Worm (Caenorhabditis elegans): ENCODE data around the gene clec-43.
"Not testable (repeated sequence)": the region's sequence is repeated elsewhere in the genome, so short reads cannot be mapped to it uniquely, and the experiment has no call there.

Gene clec-43

DNA sequence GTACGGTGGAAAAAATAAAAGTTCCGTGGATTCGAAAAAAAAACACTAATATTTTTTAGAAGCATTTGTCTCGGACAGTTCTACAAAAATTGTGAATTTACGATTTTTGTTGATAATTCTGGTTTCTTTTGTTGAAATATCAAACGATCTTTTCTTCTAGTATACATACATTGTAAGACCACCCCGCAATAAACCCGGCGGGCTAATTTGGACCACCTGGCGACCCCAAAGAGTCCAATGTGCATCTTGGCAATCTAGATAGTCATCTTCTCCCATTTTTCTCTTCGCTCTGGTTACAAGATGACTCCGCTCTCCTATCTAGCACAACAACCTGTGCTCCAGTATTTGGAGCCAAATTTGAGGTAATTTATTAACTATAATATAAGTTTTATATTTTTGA is 28.1 kb upstream of the clec-43 start, which contains the start of gene fbxc-29:
fbxc-29 (plus strand) TSS at position 301 of the 400 bp plus-strand sequence.
- TF ChIP-seq C38D4.7 (GFP tag; optimal IDR thresholded peaks at IDR 0.05) (no peak), syd-9 (tag; optimal IDR thresholded peaks at IDR 0.05) (no peak), ceh-24 (tag; optimal IDR thresholded peaks at IDR 0.05) (no peak), nfya-1 (tag; optimal IDR thresholded peaks at IDR 0.05) (no peak), ceh-18 (tag; optimal IDR thresholded peaks at IDR 0.05) (no peak), hlh-15 (tag; optimal IDR thresholded peaks at IDR 0.05) (no peak), npax-4 (tag; optimal IDR thresholded peaks at IDR 0.05) (no peak), tbx-7 (tag; optimal IDR thresholded peaks at IDR 0.05) (no peak), fkh-6 (tag; optimal IDR thresholded peaks at IDR 0.05) (no peak), pat-9 (tag; optimal IDR thresholded peaks at IDR 0.05) (no peak), pax-1 (tag; optimal IDR thresholded peaks at IDR 0.05) (no peak), unc-3 (GFP tag; conservative IDR thresholded peaks at IDR 0.05) (no peak), unc-3 (tag; optimal IDR thresholded peaks at IDR 0.05) (no peak), lin-11 (tag; optimal IDR thresholded peaks at IDR 0.05) (no peak), pqm-1 (tag; optimal IDR thresholded peaks at IDR 0.05) (no peak), sox-4 (tag; optimal IDR thresholded peaks at IDR 0.05) (no peak), nhr-232 (tag; optimal IDR thresholded peaks at IDR 0.05) (no peak), unc-42 (tag; optimal IDR thresholded peaks at IDR 0.05) (no peak), hlh-6 (tag; optimal IDR thresholded peaks at IDR 0.05) (no peak), hlh-30 (tag; optimal IDR thresholded peaks at IDR 0.05; ENCODE audit: insufficient read depth) (no peak)

DNA sequence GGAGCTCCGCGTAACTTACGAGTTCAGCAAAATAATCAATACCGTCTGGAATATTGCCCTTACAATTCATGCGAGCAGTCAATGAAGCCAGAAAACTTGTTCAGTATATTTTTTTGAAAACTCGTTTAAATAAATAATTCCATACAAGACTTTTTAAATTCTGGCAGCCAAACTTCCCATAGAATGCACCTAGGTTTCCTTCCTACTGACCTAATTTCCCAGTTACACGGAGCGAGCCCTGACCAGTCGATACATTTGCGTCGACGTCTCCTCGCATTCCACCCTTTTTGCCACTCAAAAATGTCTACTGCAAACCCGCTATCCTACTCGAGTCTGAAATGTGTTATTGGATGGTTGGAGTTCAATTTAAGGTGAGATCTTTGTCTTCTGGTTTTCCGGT is 26.5 kb upstream of the clec-43 start, which contains the start of gene fbxc-30:
fbxc-30 (plus strand) TSS at position 301 of the 400 bp plus-strand sequence.
- TF ChIP-seq hlh-15 (tag; optimal IDR thresholded peaks at IDR 0.05) = no peak
- no peak for TF ChIP-seq syd-9 (tag; optimal IDR thresholded peaks at IDR 0.05)

DNA sequence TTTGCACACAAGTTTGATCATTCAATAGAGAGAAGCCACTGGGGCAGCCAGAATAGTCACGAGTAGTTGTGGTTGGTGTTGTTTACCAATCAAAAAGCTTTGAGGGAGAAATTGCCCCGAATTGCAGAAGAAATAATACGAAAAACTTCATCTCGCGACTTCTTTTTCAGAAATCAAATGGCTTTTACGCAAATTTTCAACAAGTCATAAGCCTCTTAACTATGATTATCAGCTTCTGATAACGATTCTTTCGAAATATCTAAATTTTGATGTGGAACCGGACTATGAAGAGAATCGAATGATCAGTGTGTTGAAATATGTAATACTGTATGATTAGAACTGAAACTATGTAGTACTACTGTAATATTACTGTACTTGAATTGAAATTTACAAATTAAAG is 23.5 kb upstream of the clec-43 start:
- TF ChIP-seq ceh-34 (tag; optimal IDR thresholded peaks at IDR 0.05) (no peak), sox-4 (tag; optimal IDR thresholded peaks at IDR 0.05) (no peak)

DNA sequence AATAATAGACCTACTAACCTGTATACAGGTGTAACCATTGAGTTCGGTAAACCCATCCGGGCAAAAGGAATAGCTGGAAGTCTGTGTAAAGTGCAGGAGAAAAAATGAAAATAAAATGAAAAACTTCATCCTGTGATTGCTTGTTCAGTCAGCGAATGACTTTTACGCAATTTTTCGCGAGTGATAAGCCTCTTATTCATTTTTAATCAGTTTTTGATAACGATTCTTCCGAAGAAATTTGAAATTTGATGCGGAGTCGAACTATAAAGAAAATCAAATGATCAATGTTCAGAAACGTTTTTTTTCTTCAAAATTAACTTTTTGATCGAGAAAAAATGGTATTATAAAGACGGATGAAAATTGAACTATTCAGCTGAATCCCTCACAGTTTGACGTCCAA is 21.1 kb upstream of the clec-43 start:
- TF ChIP-seq nhr-11 (tag; optimal IDR thresholded peaks at IDR 0.05) (no peak), ama-1 (optimal IDR thresholded peaks at IDR 0.05) (no peak), tbx-2 (tag; optimal IDR thresholded peaks at IDR 0.05) (no peak), sox-4 (tag; optimal IDR thresholded peaks at IDR 0.05) (no peak)

- no peak for TF ChIP-seq hlh-13 (GFP tag; optimal IDR thresholded peaks at IDR 0.05)
- TF ChIP-seq pqm-1 (tag; optimal IDR thresholded peaks at IDR 0.05) = no peak
- TF ChIP-seq lin-11 (tag; optimal IDR thresholded peaks at IDR 0.05) = no peak
- TF ChIP-seq pha-4 (tag; optimal IDR thresholded peaks at IDR 0.05) = no peak
- TF ChIP-seq ceh-34 (tag; optimal IDR thresholded peaks at IDR 0.05) = no peak
These were observed 20.3 kb upstream of the clec-43 start, which contains the start of gene fbxc-28 for ce11 chrII:923521-923920. Gene fbxc-28 (plus strand): TSS chrII:923821.

DNA sequence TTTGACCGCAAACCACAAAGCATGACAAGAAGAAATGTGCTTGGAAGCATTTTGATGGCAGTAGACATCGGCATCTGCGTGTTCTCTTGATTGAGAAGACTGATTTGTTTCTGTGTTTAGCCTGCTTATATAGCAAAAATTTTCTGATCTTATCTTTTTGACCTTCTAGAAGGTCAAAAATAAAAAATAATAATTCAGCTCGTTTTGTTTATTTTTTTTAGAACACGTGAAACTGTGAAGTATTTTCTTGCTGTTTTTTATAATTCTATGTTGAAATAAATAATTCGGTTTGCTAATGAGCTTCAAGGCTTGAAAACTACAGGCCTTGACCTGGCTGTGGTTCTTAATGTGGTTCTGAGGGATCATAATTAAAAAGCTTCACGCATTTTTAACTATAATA is 16.5 kb upstream of the clec-43 start, which contains the start of gene R07C3.13:
R07C3.13 (minus strand) TSS at position 101 of the 400 bp plus-strand sequence.
- TF ChIP-seq npax-4 (tag; optimal IDR thresholded peaks at IDR 0.05) = no peak

DNA sequence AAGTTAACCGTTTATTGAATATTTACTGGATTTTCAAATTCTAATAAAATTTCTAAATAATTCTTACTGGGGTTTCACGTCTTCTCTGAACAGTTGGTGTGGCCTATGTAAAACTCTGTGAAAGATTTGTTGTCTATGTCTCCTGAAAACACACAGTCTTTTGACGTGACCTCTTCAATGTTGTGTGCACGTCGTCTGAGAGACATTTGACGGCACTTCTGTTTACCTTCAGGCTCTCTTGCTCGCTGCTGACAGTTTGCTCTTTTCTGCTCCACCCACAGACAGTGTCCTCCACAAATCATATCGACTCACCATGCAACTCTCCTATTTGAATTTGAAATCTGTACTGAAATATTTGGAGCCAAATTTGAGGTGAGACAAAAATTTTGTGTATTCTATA is 13.0 kb upstream of the clec-43 start, which contains the start of gene fbxc-34:
fbxc-34 (plus strand) TSS at position 301 of the 400 bp plus-strand sequence.
- TF ChIP-seq fkh-10 (GFP tag; optimal IDR thresholded peaks at IDR 0.05); nfya-1 (tag; optimal IDR thresholded peaks at IDR 0.05); elt-4 (tag; optimal IDR thresholded peaks at IDR 0.05): not testable (repeated sequence)

ce11 chrII:932718-933117 is 11.1 kb upstream of the clec-43 start, which contains the start of gene acs-15:
Gene acs-15 (plus strand): TSS chrII:933018.
- TF ChIP-seq ceh-22 (tag; optimal IDR thresholded peaks at IDR 0.05) (no peak), madf-2 (tag; optimal IDR thresholded peaks at IDR 0.05) (no peak), ceh-14 (tag; optimal IDR thresholded peaks at IDR 0.05) (no peak), syd-9 (tag; optimal IDR thresholded peaks at IDR 0.05) (no peak), pag-3 (tag; optimal IDR thresholded peaks at IDR 0.05; ENCODE audit: borderline replicate concordance) (no peak), unc-3 (GFP tag; conservative IDR thresholded peaks at IDR 0.05) (no peak), unc-3 (tag; optimal IDR thresholded peaks at IDR 0.05) (no peak), pros-1 (tag; optimal IDR thresholded peaks at IDR 0.05) (no peak), fkh-10 (GFP tag; optimal IDR thresholded peaks at IDR 0.05) (no peak), elt-4 (tag; optimal IDR thresholded peaks at IDR 0.05) (no peak), ets-4 (tag; optimal IDR thresholded peaks at IDR 0.05) (no peak), hlh-15 (tag; optimal IDR thresholded peaks at IDR 0.05) (no peak), eyg-1 (tag; optimal IDR thresholded peaks at IDR 0.05) (no peak), ahr-1 (tag; optimal IDR thresholded peaks at IDR 0.05) (no peak)

All from whole organism, late embryonic.